Fruit fly (Drosophila melanogaster): Measurements from ENCODE around the gene TwdlK.

dm6 chr3R:26629618-26630017 is 1.1 kb upstream of the TwdlK start, which contains the start of gene TwdlJ:
- TF ChIP-seq CG17806 (tag; optimal IDR thresholded peaks at IDR 0.05), result no peak
- TF ChIP-seq EcR (GFP tag; optimal IDR thresholded peaks at IDR 0.05), result no peak
- no peak for TF ChIP-seq CG8159 (tag; optimal IDR thresholded peaks at IDR 0.05)
- no peak for TF ChIP-seq CG14655 (GFP tag; optimal IDR thresholded peaks at IDR 0.05)
- no peak for TF ChIP-seq CG34367 (tag; optimal IDR thresholded peaks at IDR 0.05)
- no peak for TF ChIP-seq CG12605 (GFP tag; IDR thresholded peaks at IDR 0.05)
- TF ChIP-seq rn (GFP tag; IDR thresholded peaks at IDR 0.05), result no peak
- TF ChIP-seq gl (tag; optimal IDR thresholded peaks at IDR 0.05), result no peak
- no peak for TF ChIP-seq CG10348 (GFP tag; IDR thresholded peaks at IDR 0.05)
- TF ChIP-seq Pif1B (GFP tag; optimal IDR thresholded peaks at IDR 0.05), result no peak
- no peak for TF ChIP-seq CG32121 (GFP tag; IDR thresholded peaks at IDR 0.05)

All from whole organism, pupa.